Worm (Caenorhabditis elegans) whole organism, L2 larva: ENCODE results near the gene Y57G11C.31.

ENCODE experiments used
- C34F6.9 ChIP-seq: fragments of 150-350 bp; optimal IDR thresholded peaks from 2 replicates; lab custom pipeline; 2014; ENCODE audit warnings: missing biosample characterization, missing genetic modification characterization
- R02D3.7 ChIP-seq: fragments of 150-350 bp; optimal IDR thresholded peaks from 2 replicates; lab custom pipeline; 2014; ENCODE audit warnings: missing biosample characterization, missing genetic modification characterization
- Y55F3AM.14 ChIP-seq: fragments of 200-800 bp; sonication (Bioruptor generic); optimal IDR thresholded peaks from 2 replicates; lab custom pipeline; 2018; ENCODE audit warnings: mild to moderate bottlenecking, missing genetic modification characterization, missing compliant biosample characterization
- ZK546.5 ChIP-seq: sonication (generic microtip); optimal IDR thresholded peaks from 2 replicates; lab custom pipeline; 2017; ENCODE audit warnings: missing biosample characterization, missing genetic modification characterization
- alr-1 ChIP-seq: fragments of 150-350 bp; optimal IDR thresholded peaks from 2 replicates; lab custom pipeline; 2014; ENCODE audit warnings: missing biosample characterization, missing genetic modification characterization
- ama-1 ChIP-seq: fragments of 150-350 bp; optimal IDR thresholded peaks from 2 replicates; lab custom pipeline; 2018; ENCODE audit warnings: inconsistent platforms
- blmp-1 ChIP-seq: sonication (generic microtip); optimal IDR thresholded peaks from 2 replicates; lab custom pipeline; 2017; ENCODE audit warnings: missing genetic modification characterization, mild to moderate bottlenecking, missing compliant biosample characterization, antibody characterized with exemption, moderate library complexity; ENCODE audit not compliant: insufficient read depth
- ceh-16 ChIP-seq: fragments of 150-350 bp; optimal IDR thresholded peaks from 2 replicates; lab custom pipeline; 2014; ENCODE audit warnings: missing biosample characterization, missing genetic modification characterization
- ceh-82 ChIP-seq: fragments of 150-350 bp; optimal IDR thresholded peaks from 2 replicates; lab custom pipeline; 2014; ENCODE audit warnings: missing biosample characterization, missing genetic modification characterization
- egl-27 ChIP-seq: sonication (generic microtip); optimal IDR thresholded peaks from 3 replicates; lab custom pipeline; 2017; ENCODE audit warnings: missing biosample characterization, missing genetic modification reagents, missing genetic modification characterization
- fos-1 ChIP-seq: fragments of 150-350 bp; optimal IDR thresholded peaks from 2 replicates; lab custom pipeline; 2014; ENCODE audit warnings: missing biosample characterization, missing genetic modification characterization
- gmeb-1 ChIP-seq: fragments of 150-350 bp; optimal IDR thresholded peaks from 2 replicates; lab custom pipeline; 2014; ENCODE audit warnings: missing biosample characterization, missing genetic modification characterization
- lin-13 ChIP-seq: fragments of 150-350 bp; optimal IDR thresholded peaks from 2 replicates; lab custom pipeline; 2014; ENCODE audit warnings: missing biosample characterization, missing genetic modification reagents, missing genetic modification characterization
- lsy-2 ChIP-seq, 2 experiments: fragments of 150-350 bp in 1 of 2; sonication (generic microtip) in 1 of 2; optimal IDR thresholded peaks; 2 replicates each; lab custom pipeline; 2014 to 2017; ENCODE audit warnings: missing biosample characterization in 2 of 2, missing genetic modification characterization in 2 of 2
- mbf-1 ChIP-seq: sonication (generic microtip); optimal IDR thresholded peaks from 2 replicates; lab custom pipeline; 2017; ENCODE audit warnings: missing biosample characterization, missing genetic modification characterization
- mdl-1 ChIP-seq, 2 experiments: fragments of 150-350 bp in 1 of 2; sonication (generic microtip) in 1 of 2; optimal IDR thresholded peaks; 2 replicates each; lab custom pipeline; 2017; ENCODE audit warnings: missing biosample characterization in 2 of 2, missing genetic modification characterization in 2 of 2
- nhr-10 ChIP-seq: sonication (generic microtip); optimal IDR thresholded peaks from 2 replicates; lab custom pipeline; 2017; ENCODE audit warnings: missing biosample characterization, missing genetic modification characterization
- nhr-11 ChIP-seq: fragments of 150-350 bp; optimal IDR thresholded peaks from 2 replicates; lab custom pipeline; 2014; ENCODE audit warnings: missing biosample characterization, missing genetic modification characterization
- nhr-12 ChIP-seq: fragments of 150-350 bp; optimal IDR thresholded peaks from 2 replicates; lab custom pipeline; 2014; ENCODE audit warnings: missing biosample characterization, missing genetic modification characterization
- nhr-129 ChIP-seq: fragments of 150-350 bp; optimal IDR thresholded peaks from 2 replicates; lab custom pipeline; 2014; ENCODE audit warnings: missing biosample characterization, missing genetic modification characterization
- nhr-21 ChIP-seq: fragments of 150-350 bp; optimal IDR thresholded peaks from 2 replicates; lab custom pipeline; 2014; ENCODE audit warnings: missing biosample characterization, missing genetic modification characterization
- nhr-23 ChIP-seq: fragments of 150-350 bp; optimal IDR thresholded peaks from 2 replicates; lab custom pipeline; 2014; ENCODE audit warnings: missing biosample characterization, missing genetic modification reagents, missing genetic modification characterization
- nhr-25 ChIP-seq: fragments of 150-350 bp; sonication (generic microtip); optimal IDR thresholded peaks from 3 replicates; lab custom pipeline; 2014; ENCODE audit warnings: missing biosample characterization, missing genetic modification characterization
- nhr-6 ChIP-seq: fragments of 150-350 bp; optimal IDR thresholded peaks from 2 replicates; lab custom pipeline; 2014; ENCODE audit warnings: missing biosample characterization, missing genetic modification characterization
- nhr-77 ChIP-seq: fragments of 150-350 bp; optimal IDR thresholded peaks from 2 replicates; lab custom pipeline; 2014; ENCODE audit warnings: missing biosample characterization, missing genetic modification characterization
- sem-4 ChIP-seq: fragments of 150-350 bp; optimal IDR thresholded peaks from 2 replicates; lab custom pipeline; 2014; ENCODE audit warnings: missing biosample characterization, missing genetic modification reagents, missing genetic modification characterization
- sma-3 ChIP-seq: sonication (generic microtip); optimal IDR thresholded peaks from 2 replicates; lab custom pipeline; 2016; ENCODE audit warnings: missing genetic modification reagents, missing genetic modification characterization, missing compliant biosample characterization
- sma-9 ChIP-seq, 2 experiments: fragments of 150-350 bp in 1 of 2; sonication (generic microtip) in 1 of 2; optimal IDR thresholded peaks; 2 replicates each; lab custom pipeline; 2014 to 2016; ENCODE audit warnings: missing genetic modification characterization in 2 of 2, mild to moderate bottlenecking in 1 of 2, missing biosample characterization in 1 of 2, missing compliant biosample characterization in 1 of 2, missing genetic modification reagents in 1 of 2, moderate library complexity in 1 of 2
- snpc-4 ChIP-seq: fragments of 150-350 bp; optimal IDR thresholded peaks from 2 replicates; lab custom pipeline; 2014; ENCODE audit warnings: missing biosample characterization, missing genetic modification characterization
- unc-55 ChIP-seq: fragments of 150-350 bp; sonication (generic microtip); optimal IDR thresholded peaks from 3 replicates; lab custom pipeline; 2014; ENCODE audit warnings: missing biosample characterization, missing genetic modification reagents, missing genetic modification characterization
- zag-1 ChIP-seq: fragments of 150-350 bp; optimal IDR thresholded peaks from 2 replicates; lab custom pipeline; 2014; ENCODE audit warnings: missing biosample characterization, missing genetic modification characterization
- ztf-1 ChIP-seq: fragments of 200-800 bp; sonication (Bioruptor generic); conservative IDR thresholded peaks from 2 replicates; pipeline ENCODE4 v1.3.6; 2022; ENCODE audit warnings: missing genetic modification characterization, missing compliant biosample characterization
- ztf-4 ChIP-seq: fragments of 150-350 bp; optimal IDR thresholded peaks from 2 replicates; lab custom pipeline; 2014; ENCODE audit warnings: missing biosample characterization, missing genetic modification characterization

Gene Y57G11C.31

ce11 chrIV:14653066-14653465, 24.1 kb upstream of the Y57G11C.31 start, which contains the start of gene talp-3:
Gene talp-3 (minus strand): TSS chrIV:14653380.
- TF ChIP-seq snpc-4 (tag; lab: Kevin White, UChicago) = no peak
- TF ChIP-seq nhr-6 (tag; lab: Kevin White, UChicago) = no peak
- TF ChIP-seq lin-13 (GFP tag; lab: Kevin White, UChicago) = no peak
- TF ChIP-seq R02D3.7 (tag; lab: Kevin White, UChicago) = no peak

- peak; percentile 32 for TF ChIP-seq unc-55 (GFP tag; lab: Kevin White, UChicago)
- peak; percentile 64 to 94 for TF ChIP-seq lsy-2 (tag; optimal IDR thresholded peaks at IDR 0.05; lab: Kevin White, UChicago)
- peak; percentile 63 for TF ChIP-seq nhr-129 (tag; lab: Kevin White, UChicago)
- peak; percentile 44 for TF ChIP-seq C34F6.9 (tag; lab: Kevin White, UChicago)
- no peak for TF ChIP-seq snpc-4 (tag; lab: Kevin White, UChicago)
- no peak for TF ChIP-seq R02D3.7 (tag; lab: Kevin White, UChicago)
- no peak for TF ChIP-seq nhr-23 (tag; lab: Kevin White, UChicago)
- no peak for TF ChIP-seq alr-1 (tag; lab: Kevin White, UChicago)
- TF ChIP-seq Y55F3AM.14 (GFP tag; lab: Kevin White, UChicago) = no peak
- TF ChIP-seq nhr-11 (tag; lab: Kevin White, UChicago) = no peak
- TF ChIP-seq nhr-12 (tag; lab: Kevin White, UChicago) = no peak
- TF ChIP-seq ama-1 (lab: Kevin White, UChicago) = no peak
- no peak for TF ChIP-seq nhr-10 (tag; lab: Kevin White, UChicago)
- no peak for TF ChIP-seq ztf-4
- TF ChIP-seq mdl-1 (tag; optimal IDR thresholded peaks at IDR 0.05; lab: Kevin White, UChicago) = no peak
- TF ChIP-seq nhr-25 (tag; lab: Kevin White, UChicago) = no peak
- peak; percentile 37 for TF ChIP-seq gmeb-1
- TF ChIP-seq egl-27 (tag; lab: Kevin White, UChicago) = no peak
These were observed 20.5 kb upstream of the Y57G11C.31 start, which contains the start of gene Y57G11C.33 for ce11 chrIV:14656573-14657129. Gene Y57G11C.33 (plus strand): TSS chrIV:14657079.

ce11 chrIV:14658054-14658631, 19.0 kb upstream of the Y57G11C.31 start, which contains the start of gene anoh-2:
Gene anoh-2 (plus strand): TSS chrIV:14658308.
- TF ChIP-seq mbf-1 (tag; lab: Kevin White, UChicago) (no peak), ztf-1 (GFP tag; lab: Robert Waterston, UW) (no peak), sma-9 (GFP tag; optimal IDR thresholded peaks at IDR 0.05; lab: Kevin White, UChicago) (no peak), sma-9 (tag; optimal IDR thresholded peaks at IDR 0.05; lab: Kevin White, UChicago) (no peak)

- TF ChIP-seq sem-4 (tag; lab: Kevin White, UChicago) (no peak), snpc-4 (tag; lab: Kevin White, UChicago) (no peak), zag-1 (tag; lab: Kevin White, UChicago) (no peak), lin-13 (GFP tag; lab: Kevin White, UChicago) (no peak), nhr-77 (tag; lab: Kevin White, UChicago) (no peak)
- TF ChIP-seq, all 48 proteins: peak for 0
These were observed 18.2 kb upstream of the Y57G11C.31 start for ce11 chrIV:14658927-14659326.

ce11 chrIV:14661370-14661769, 15.8 kb upstream of the Y57G11C.31 start:
- TF ChIP-seq nhr-129 (tag; lab: Kevin White, UChicago) = peak; percentile 35
- TF ChIP-seq ama-1 (lab: Kevin White, UChicago) = no peak
- TF ChIP-seq C34F6.9 (tag; lab: Kevin White, UChicago) = peak; percentile 5

ce11 chrIV:14675789-14676188, 1.4 kb upstream of the Y57G11C.31 start:
- TF ChIP-seq ztf-1 (GFP tag; lab: Robert Waterston, UW) (no peak), ceh-16 (tag; lab: Kevin White, UChicago) (peak; percentile 79), sem-4 (tag; lab: Kevin White, UChicago) (no peak), ceh-82 (no peak), snpc-4 (tag; lab: Kevin White, UChicago) (no peak), unc-55 (GFP tag; lab: Kevin White, UChicago) (no peak), alr-1 (tag; lab: Kevin White, UChicago) (no peak), sma-3 (GFP tag; lab: Kevin White, UChicago) (no peak), lsy-2 (tag; optimal IDR thresholded peaks at IDR 0.05; lab: Kevin White, UChicago) (peak in 1 of 2 experiments; percentile 55), ZK546.5 (no peak), C34F6.9 (tag; lab: Kevin White, UChicago) (peak; percentile 24), egl-27 (tag; lab: Kevin White, UChicago) (peak; percentile 26), fos-1 (tag; lab: Kevin White, UChicago) (peak; percentile 26), blmp-1 (tag; lab: Kevin White, UChicago) (peak; percentile 46), nhr-21 (peak; percentile 65), nhr-25 (tag; lab: Kevin White, UChicago) (peak; percentile 86), nhr-129 (tag; lab: Kevin White, UChicago) (peak; percentile 85)
